Fruit fly (Drosophila melanogaster): ENCODE results near the gene CG17110.

dm6 chr3R:23058858-23059257, 32.7 kb upstream of the CG17110 start, which contains the start of gene Ctns:
- TF ChIP-seq Dif (GFP tag; optimal IDR thresholded peaks at IDR 0.05; ENCODE audit: partially characterized antibody) (no peak), brk (GFP tag; optimal IDR thresholded peaks at IDR 0.05) (no peak), fru (GFP tag; optimal IDR thresholded peaks at IDR 0.05) (no peak), Abd-B (GFP tag; optimal IDR thresholded peaks at IDR 0.05) (no peak)

Data from whole organism, wandering third instar larva.